Worm (Caenorhabditis elegans) whole organism, L2 larva: ENCODE data around the gene fil-2.
A peak's percentile ranks its signal among the peaks of the same experiment; 100 is the strongest.

Source experiments
- C34F6.9 ChIP-seq: fragments of 150-350 bp; optimal IDR thresholded peaks from 2 replicates; lab custom pipeline; 2014; ENCODE audit warnings: missing biosample characterization, missing genetic modification characterization
- F13H6.1 ChIP-seq: sonication (generic microtip); optimal IDR thresholded peaks from 2 replicates; lab custom pipeline; 2016; ENCODE audit warnings: missing genetic modification characterization, missing compliant biosample characterization
- R02D3.7 ChIP-seq: fragments of 150-350 bp; optimal IDR thresholded peaks from 2 replicates; lab custom pipeline; 2014; ENCODE audit warnings: missing biosample characterization, missing genetic modification characterization
- Y55F3AM.14 ChIP-seq: fragments of 200-800 bp; sonication (Bioruptor generic); optimal IDR thresholded peaks from 2 replicates; lab custom pipeline; 2018; ENCODE audit warnings: mild to moderate bottlenecking, missing genetic modification characterization, missing compliant biosample characterization
- alr-1 ChIP-seq: fragments of 150-350 bp; optimal IDR thresholded peaks from 2 replicates; lab custom pipeline; 2014; ENCODE audit warnings: missing biosample characterization, missing genetic modification characterization
- ama-1 ChIP-seq: fragments of 150-350 bp; optimal IDR thresholded peaks from 2 replicates; lab custom pipeline; 2018; ENCODE audit warnings: inconsistent platforms
- blmp-1 ChIP-seq: sonication (generic microtip); optimal IDR thresholded peaks from 2 replicates; lab custom pipeline; 2017; ENCODE audit warnings: missing genetic modification characterization, mild to moderate bottlenecking, missing compliant biosample characterization, antibody characterized with exemption, moderate library complexity; ENCODE audit not compliant: insufficient read depth
- ceh-16 ChIP-seq: fragments of 150-350 bp; optimal IDR thresholded peaks from 2 replicates; lab custom pipeline; 2014; ENCODE audit warnings: missing biosample characterization, missing genetic modification characterization
- ceh-82 ChIP-seq: fragments of 150-350 bp; optimal IDR thresholded peaks from 2 replicates; lab custom pipeline; 2014; ENCODE audit warnings: missing biosample characterization, missing genetic modification characterization
- crh-2 ChIP-seq: sonication (generic microtip); optimal IDR thresholded peaks from 2 replicates; lab custom pipeline; 2017; ENCODE audit warnings: missing biosample characterization, missing genetic modification characterization
- dmd-4 ChIP-seq: sonication (generic microtip); optimal IDR thresholded peaks from 2 replicates; lab custom pipeline; 2017; ENCODE audit warnings: missing biosample characterization, missing genetic modification characterization
- egl-27 ChIP-seq: sonication (generic microtip); optimal IDR thresholded peaks from 3 replicates; lab custom pipeline; 2017; ENCODE audit warnings: missing biosample characterization, missing genetic modification reagents, missing genetic modification characterization
- elt-1 ChIP-seq: fragments of 150-350 bp; optimal IDR thresholded peaks from 2 replicates; lab custom pipeline; 2014; ENCODE audit warnings: missing biosample characterization, missing genetic modification characterization
- elt-3 ChIP-seq: sonication (generic microtip); optimal IDR thresholded peaks from 2 replicates; lab custom pipeline; 2017; ENCODE audit warnings: missing biosample characterization, missing genetic modification characterization
- fos-1 ChIP-seq: fragments of 150-350 bp; optimal IDR thresholded peaks from 2 replicates; lab custom pipeline; 2014; ENCODE audit warnings: missing biosample characterization, missing genetic modification characterization
- lin-11 ChIP-seq: fragments of 150-350 bp; sonication (generic microtip); optimal IDR thresholded peaks from 2 replicates; lab custom pipeline; 2014; ENCODE audit warnings: missing biosample characterization, missing genetic modification characterization, inconsistent platforms, mixed read lengths
- lin-13 ChIP-seq: fragments of 150-350 bp; optimal IDR thresholded peaks from 2 replicates; lab custom pipeline; 2014; ENCODE audit warnings: missing biosample characterization, missing genetic modification reagents, missing genetic modification characterization
- lin-39 ChIP-seq: fragments of 150-350 bp; optimal IDR thresholded peaks from 2 replicates; lab custom pipeline; 2014; ENCODE audit warnings: missing biosample characterization, missing genetic modification reagents, missing genetic modification characterization
- lsy-2 ChIP-seq, 2 experiments: fragments of 150-350 bp in 1 of 2; sonication (generic microtip) in 1 of 2; optimal IDR thresholded peaks; 2 replicates each; lab custom pipeline; 2014 to 2017; ENCODE audit warnings: missing biosample characterization in 2 of 2, missing genetic modification characterization in 2 of 2
- mab-5 ChIP-seq: fragments of 150-350 bp; optimal IDR thresholded peaks from 2 replicates; lab custom pipeline; 2014; ENCODE audit warnings: missing biosample characterization, missing genetic modification characterization
- mbf-1 ChIP-seq: sonication (generic microtip); optimal IDR thresholded peaks from 2 replicates; lab custom pipeline; 2017; ENCODE audit warnings: missing biosample characterization, missing genetic modification characterization
- mdl-1 ChIP-seq, 2 experiments: fragments of 150-350 bp in 1 of 2; sonication (generic microtip) in 1 of 2; optimal IDR thresholded peaks; 2 replicates each; lab custom pipeline; 2017; ENCODE audit warnings: missing biosample characterization in 2 of 2, missing genetic modification characterization in 2 of 2
- nhr-10 ChIP-seq: sonication (generic microtip); optimal IDR thresholded peaks from 2 replicates; lab custom pipeline; 2017; ENCODE audit warnings: missing biosample characterization, missing genetic modification characterization
- nhr-11 ChIP-seq: fragments of 150-350 bp; optimal IDR thresholded peaks from 2 replicates; lab custom pipeline; 2014; ENCODE audit warnings: missing biosample characterization, missing genetic modification characterization
- nhr-12 ChIP-seq: fragments of 150-350 bp; optimal IDR thresholded peaks from 2 replicates; lab custom pipeline; 2014; ENCODE audit warnings: missing biosample characterization, missing genetic modification characterization
- nhr-129 ChIP-seq: fragments of 150-350 bp; optimal IDR thresholded peaks from 2 replicates; lab custom pipeline; 2014; ENCODE audit warnings: missing biosample characterization, missing genetic modification characterization
- nhr-21 ChIP-seq: fragments of 150-350 bp; optimal IDR thresholded peaks from 2 replicates; lab custom pipeline; 2014; ENCODE audit warnings: missing biosample characterization, missing genetic modification characterization
- nhr-23 ChIP-seq: fragments of 150-350 bp; optimal IDR thresholded peaks from 2 replicates; lab custom pipeline; 2014; ENCODE audit warnings: missing biosample characterization, missing genetic modification reagents, missing genetic modification characterization
- nhr-237 ChIP-seq: fragments of 150-350 bp; optimal IDR thresholded peaks from 2 replicates; lab custom pipeline; 2014; ENCODE audit warnings: missing biosample characterization, missing genetic modification characterization
- nhr-25 ChIP-seq: fragments of 150-350 bp; sonication (generic microtip); optimal IDR thresholded peaks from 3 replicates; lab custom pipeline; 2014; ENCODE audit warnings: missing biosample characterization, missing genetic modification characterization
- nhr-77 ChIP-seq: fragments of 150-350 bp; optimal IDR thresholded peaks from 2 replicates; lab custom pipeline; 2014; ENCODE audit warnings: missing biosample characterization, missing genetic modification characterization
- peb-1 ChIP-seq: fragments of 150-350 bp; optimal IDR thresholded peaks from 2 replicates; lab custom pipeline; 2014; ENCODE audit warnings: missing biosample characterization, missing genetic modification characterization
- sem-4 ChIP-seq: fragments of 150-350 bp; optimal IDR thresholded peaks from 2 replicates; lab custom pipeline; 2014; ENCODE audit warnings: missing biosample characterization, missing genetic modification reagents, missing genetic modification characterization
- skn-1 ChIP-seq: sonication (generic microtip); optimal IDR thresholded peaks from 2 replicates; lab custom pipeline; 2017; ENCODE audit warnings: missing biosample characterization, missing genetic modification characterization
- sma-3 ChIP-seq: sonication (generic microtip); optimal IDR thresholded peaks from 2 replicates; lab custom pipeline; 2016; ENCODE audit warnings: missing genetic modification reagents, missing genetic modification characterization, missing compliant biosample characterization
- sma-9 ChIP-seq, 2 experiments: fragments of 150-350 bp in 1 of 2; sonication (generic microtip) in 1 of 2; optimal IDR thresholded peaks; 2 replicates each; lab custom pipeline; 2014 to 2016; ENCODE audit warnings: missing genetic modification characterization in 2 of 2, mild to moderate bottlenecking in 1 of 2, missing biosample characterization in 1 of 2, missing compliant biosample characterization in 1 of 2, missing genetic modification reagents in 1 of 2, moderate library complexity in 1 of 2
- snpc-4 ChIP-seq: fragments of 150-350 bp; optimal IDR thresholded peaks from 2 replicates; lab custom pipeline; 2014; ENCODE audit warnings: missing biosample characterization, missing genetic modification characterization
- unc-39 ChIP-seq: fragments of 150-350 bp; optimal IDR thresholded peaks from 2 replicates; lab custom pipeline; 2014; ENCODE audit warnings: missing biosample characterization, missing genetic modification characterization
- unc-55 ChIP-seq: fragments of 150-350 bp; sonication (generic microtip); optimal IDR thresholded peaks from 3 replicates; lab custom pipeline; 2014; ENCODE audit warnings: missing biosample characterization, missing genetic modification reagents, missing genetic modification characterization
- unc-62 ChIP-seq: fragments of 150-350 bp; optimal IDR thresholded peaks from 2 replicates; lab custom pipeline; 2014; ENCODE audit warnings: missing biosample characterization, missing genetic modification reagents, missing genetic modification characterization
- zag-1 ChIP-seq: fragments of 150-350 bp; optimal IDR thresholded peaks from 2 replicates; lab custom pipeline; 2014; ENCODE audit warnings: missing biosample characterization, missing genetic modification characterization
- ztf-1 ChIP-seq: fragments of 200-800 bp; sonication (Bioruptor generic); conservative IDR thresholded peaks from 2 replicates; pipeline ENCODE4 v1.3.6; 2022; ENCODE audit warnings: missing genetic modification characterization, missing compliant biosample characterization
- ztf-11 ChIP-seq: sonication (generic microtip); optimal IDR thresholded peaks from 2 replicates; lab custom pipeline; 2017; ENCODE audit warnings: missing biosample characterization, missing genetic modification characterization
- ztf-4 ChIP-seq: fragments of 150-350 bp; optimal IDR thresholded peaks from 2 replicates; lab custom pipeline; 2014; ENCODE audit warnings: missing biosample characterization, missing genetic modification characterization

Gene fil-2

DNA sequence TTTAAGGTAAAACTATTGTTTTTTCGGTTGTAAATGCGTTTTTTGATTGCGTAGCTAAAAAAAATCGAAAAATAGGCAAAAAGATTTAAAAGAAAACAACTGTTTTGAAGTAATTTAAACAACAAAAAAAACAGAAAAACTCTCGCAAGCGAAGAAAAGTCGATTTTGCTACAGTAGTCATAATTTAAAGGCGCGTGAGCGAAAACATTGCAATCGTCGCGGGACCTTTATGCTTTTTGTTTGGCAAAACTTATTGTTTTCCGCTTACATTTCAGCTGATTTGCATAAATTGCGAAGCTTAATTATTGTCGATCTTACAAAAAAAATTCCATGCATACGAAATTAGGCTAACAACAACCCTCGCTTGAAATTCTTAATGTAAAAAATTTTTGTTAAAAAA, 10.9 kb upstream of the fil-2 start:
- TF ChIP-seq alr-1 = no peak
- no peak for TF ChIP-seq nhr-129 (tag; lab: Kevin White, UChicago)
- no peak for TF ChIP-seq zag-1 (tag; lab: Kevin White, UChicago)
- no peak for TF ChIP-seq ztf-4 (tag; lab: Kevin White, UChicago)
- TF ChIP-seq crh-2 = no peak
- no peak for TF ChIP-seq C34F6.9 (tag; lab: Kevin White, UChicago)
- TF ChIP-seq elt-1 (tag; lab: Kevin White, UChicago) = no peak
- TF ChIP-seq lsy-2 (tag; optimal IDR thresholded peaks at IDR 0.05; lab: Kevin White, UChicago) = no peak
- no peak for TF ChIP-seq ztf-11
- no peak for TF ChIP-seq F13H6.1 (tag; lab: Kevin White, UChicago)
- TF ChIP-seq dmd-4 (tag; lab: Kevin White, UChicago) = no peak
- TF ChIP-seq unc-39 (tag; lab: Kevin White, UChicago) = no peak
- no peak for TF ChIP-seq nhr-11
- no peak for TF ChIP-seq peb-1 (tag; lab: Kevin White, UChicago)

DNA sequence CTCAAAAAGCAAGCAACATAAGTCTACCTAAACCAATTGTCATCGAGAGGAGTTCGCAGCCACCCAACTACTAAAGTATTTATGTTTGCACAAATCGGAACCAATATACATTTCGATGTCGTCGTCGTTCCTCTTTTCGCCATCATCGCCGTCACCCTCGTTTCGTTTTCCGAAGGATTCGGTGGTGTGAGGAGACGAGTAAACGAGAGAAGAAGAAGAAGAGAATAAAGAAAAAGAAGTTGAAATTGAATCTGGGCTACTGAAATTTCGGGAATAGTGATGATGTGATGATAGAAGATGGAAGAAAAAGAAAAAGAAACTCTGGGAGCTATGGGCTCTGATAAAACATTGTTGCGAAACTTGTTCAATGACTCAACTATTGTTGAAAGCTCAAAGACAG, 10.3 kb upstream of the fil-2 start:
- peak; percentile 39 for TF ChIP-seq unc-55 (GFP tag; lab: Kevin White, UChicago)
- no peak for TF ChIP-seq dmd-4 (tag; lab: Kevin White, UChicago)

DNA sequence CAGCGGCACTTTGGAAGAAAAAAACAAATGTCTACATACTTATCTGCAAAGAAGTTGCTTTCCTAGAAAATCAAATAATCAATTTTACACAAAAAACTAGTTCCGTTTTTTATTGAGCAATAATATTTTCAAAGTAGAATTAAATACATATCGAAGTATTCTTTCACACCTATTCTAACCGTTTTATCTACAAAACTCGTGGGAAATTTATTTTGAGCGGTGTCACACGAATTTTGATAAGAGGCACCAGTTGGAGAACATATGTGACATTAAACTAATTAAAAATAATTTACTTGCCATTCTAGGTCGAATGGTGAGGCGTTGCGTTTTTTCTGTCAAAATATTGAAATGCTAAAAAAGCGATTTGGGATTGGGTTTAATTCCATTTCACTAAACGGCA, 9.9 kb upstream of the fil-2 start:
- TF ChIP-seq nhr-23 (tag; lab: Kevin White, UChicago) (no peak), fos-1 (tag; lab: Kevin White, UChicago) (peak; percentile 9), lin-39 (no peak), skn-1 (no peak), C34F6.9 (tag; lab: Kevin White, UChicago) (peak; percentile 12), unc-62 (GFP tag; lab: Kevin White, UChicago) (no peak), crh-2 (no peak), egl-27 (tag; lab: Kevin White, UChicago) (no peak), lin-11 (tag; lab: Kevin White, UChicago) (no peak), sma-9 (GFP tag; optimal IDR thresholded peaks at IDR 0.05; lab: Kevin White, UChicago) (no peak), sma-9 (tag; optimal IDR thresholded peaks at IDR 0.05; lab: Kevin White, UChicago) (no peak)

DNA sequence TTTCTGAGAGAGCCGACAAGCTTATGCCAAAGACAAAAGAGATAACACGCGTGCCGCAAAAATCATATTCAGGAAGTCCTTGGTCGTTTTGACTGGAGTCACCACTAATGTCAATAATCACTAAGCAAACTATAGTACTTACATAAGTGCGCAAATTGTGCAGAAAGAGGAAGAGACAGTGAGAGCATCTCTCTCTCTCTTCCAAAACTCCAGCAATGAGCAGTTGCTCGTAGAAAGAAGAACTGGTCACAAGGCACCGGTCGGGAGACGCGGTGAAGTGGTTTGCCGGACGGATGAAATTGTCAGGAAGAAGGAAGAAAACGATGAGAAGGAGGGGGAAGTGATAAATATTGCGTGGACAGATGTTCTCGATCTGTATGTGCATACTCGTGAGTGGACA, 8.7 kb upstream of the fil-2 start:
- TF ChIP-seq fos-1 (tag; lab: Kevin White, UChicago) (no peak), nhr-237 (tag; lab: Kevin White, UChicago) (no peak), unc-62 (GFP tag; lab: Kevin White, UChicago) (no peak), ama-1 (lab: Kevin White, UChicago) (no peak), snpc-4 (tag; lab: Kevin White, UChicago) (no peak), ztf-4 (tag; lab: Kevin White, UChicago) (no peak), blmp-1 (no peak), lin-13 (GFP tag; lab: Kevin White, UChicago) (no peak), egl-27 (tag; lab: Kevin White, UChicago) (no peak), mbf-1 (tag; lab: Kevin White, UChicago) (no peak), ceh-16 (no peak), lin-39 (no peak), lsy-2 (tag; optimal IDR thresholded peaks at IDR 0.05; lab: Kevin White, UChicago) (no peak), sma-9 (GFP tag; optimal IDR thresholded peaks at IDR 0.05; lab: Kevin White, UChicago) (peak; percentile 4), sma-9 (tag; optimal IDR thresholded peaks at IDR 0.05; lab: Kevin White, UChicago) (no peak), Y55F3AM.14 (GFP tag; lab: Kevin White, UChicago) (no peak), nhr-25 (tag; lab: Kevin White, UChicago) (no peak), nhr-11 (no peak), elt-3 (no peak), ceh-82 (no peak), mab-5 (tag; lab: Kevin White, UChicago) (peak; percentile 18), elt-1 (tag; lab: Kevin White, UChicago) (no peak), ztf-1 (GFP tag; lab: Robert Waterston, UW) (no peak), nhr-10 (tag; lab: Kevin White, UChicago) (no peak), unc-39 (tag; lab: Kevin White, UChicago) (no peak), dmd-4 (tag; lab: Kevin White, UChicago) (no peak), nhr-77 (tag; lab: Kevin White, UChicago) (no peak), nhr-129 (tag; lab: Kevin White, UChicago) (peak; percentile 43), nhr-12 (tag; lab: Kevin White, UChicago) (no peak), alr-1 (no peak), R02D3.7 (tag; lab: Kevin White, UChicago) (no peak), skn-1 (no peak), ztf-11 (no peak), mdl-1 (tag; optimal IDR thresholded peaks at IDR 0.05; lab: Kevin White, UChicago) (no peak), unc-55 (GFP tag; lab: Kevin White, UChicago) (no peak), C34F6.9 (tag; lab: Kevin White, UChicago) (peak; percentile 16), F13H6.1 (tag; lab: Kevin White, UChicago) (peak; percentile 42), nhr-21 (tag; lab: Kevin White, UChicago) (no peak), zag-1 (tag; lab: Kevin White, UChicago) (no peak), sem-4 (tag; lab: Kevin White, UChicago) (no peak), nhr-23 (tag; lab: Kevin White, UChicago) (no peak), sma-3 (GFP tag; lab: Kevin White, UChicago) (no peak)
